Fruit fly (Drosophila melanogaster): ENCODE results near the gene aly.
A peak's percentile ranks its signal among the peaks of the same experiment; 100 is the strongest.

dm6 chr3L:3074380-3074779 lies 48.1 kb upstream of the aly start:
- TF ChIP-seq CG34406 (GFP tag; optimal IDR thresholded peaks at IDR 0.05) (peak; percentile 48), fd59A (GFP tag; optimal IDR thresholded peaks at IDR 0.05) (no peak), Sox102F (GFP tag; optimal IDR thresholded peaks at IDR 0.05) (peak; percentile 47), CG8119 (GFP tag; IDR thresholded peaks at IDR 0.05) (no peak; the same call in 2 of the 3 replicates), CG8632 (GFP tag; optimal IDR thresholded peaks at IDR 0.05) (peak; percentile 51), CG31627 (GFP tag; optimal IDR thresholded peaks at IDR 0.05) (peak; percentile 76), fkh (GFP tag; optimal IDR thresholded peaks at IDR 0.05) (no peak), spab (GFP tag; optimal IDR thresholded peaks at IDR 0.05) (peak; percentile 36)
